Worm (Caenorhabditis elegans) whole organism, L1 larva: Measurements from ENCODE around the gene T05A8.11.
A peak's percentile ranks its signal among the peaks of the same experiment; 100 is the strongest.

Experiments
- alr-1 ChIP-seq: fragments of 200-800 bp; sonication (Bioruptor generic); optimal IDR thresholded peaks from 2 replicates; lab custom pipeline; 2018; ENCODE audit warnings: borderline replicate concordance, mild to moderate bottlenecking, missing genetic modification characterization, missing compliant biosample characterization
- blmp-1 ChIP-seq: fragments of 150-350 bp; optimal IDR thresholded peaks from 2 replicates; lab custom pipeline; 2014; ENCODE audit warnings: missing biosample characterization, missing genetic modification characterization
- ceh-8 ChIP-seq: fragments of 200-800 bp; sonication (Bioruptor generic); optimal IDR thresholded peaks from 2 replicates; lab custom pipeline; 2018; ENCODE audit warnings: mild to moderate bottlenecking, missing genetic modification characterization, moderate library complexity, missing compliant biosample characterization
- ceh-88 ChIP-seq: fragments of 200-800 bp; sonication (Bioruptor generic); IDR thresholded peaks from 2 replicates; pipeline ENCODE4 v1.3.6; 2022; ENCODE audit warnings: missing genetic modification characterization, missing compliant biosample characterization
- ces-1 ChIP-seq: fragments of 150-350 bp; optimal IDR thresholded peaks from 2 replicates; lab custom pipeline; 2014; ENCODE audit warnings: missing biosample characterization, missing genetic modification reagents, missing genetic modification characterization
- dsc-1 ChIP-seq: sonication (generic microtip); optimal IDR thresholded peaks from 2 replicates; lab custom pipeline; 2016; ENCODE audit warnings: mild to moderate bottlenecking, missing genetic modification characterization, missing compliant biosample characterization
- egl-13 ChIP-seq: sonication (generic microtip); optimal IDR thresholded peaks from 2 replicates; lab custom pipeline; 2016; ENCODE audit warnings: missing genotype, missing genetic modification reagents, missing genetic modification characterization, missing compliant biosample characterization
- egl-27 ChIP-seq, 2 experiments: fragments of 150-350 bp in 1 of 2; sonication (generic microtip); optimal IDR thresholded peaks; 3 replicates each; lab custom pipeline; 2017 to 2018; ENCODE audit warnings: missing biosample characterization in 2 of 2, missing genetic modification characterization in 2 of 2, missing genetic modification reagents in 2 of 2
- elt-2 ChIP-seq: sonication (generic microtip); optimal IDR thresholded peaks from 2 replicates; lab custom pipeline; 2016; ENCODE audit warnings: missing genetic modification characterization, mild to moderate bottlenecking, inconsistent platforms, missing compliant biosample characterization, missing genetic modification reagents
- ets-5 ChIP-seq: fragments of 200-800 bp; sonication (Bioruptor generic); IDR thresholded peaks from 2 replicates; pipeline ENCODE4 v1.3.6; 2022; ENCODE audit warnings: missing genetic modification characterization, missing compliant biosample characterization
- fkh-10 ChIP-seq: sonication (generic microtip); optimal IDR thresholded peaks from 2 replicates; lab custom pipeline; 2017; ENCODE audit warnings: missing biosample characterization, missing genetic modification reagents, missing genetic modification characterization
- fkh-4 ChIP-seq: sonication (generic microtip); optimal IDR thresholded peaks from 2 replicates; lab custom pipeline; 2016; ENCODE audit warnings: missing compliant biosample characterization, missing genetic modification characterization, borderline replicate concordance
- fkh-8 ChIP-seq: sonication (generic microtip); optimal IDR thresholded peaks from 2 replicates; lab custom pipeline; 2016; ENCODE audit warnings: mild to moderate bottlenecking, missing genetic modification characterization, missing compliant biosample characterization
- hlh-17 ChIP-seq: fragments of 200-800 bp; sonication (Bioruptor generic); optimal IDR thresholded peaks from 2 replicates; lab custom pipeline; 2018; ENCODE audit warnings: missing genetic modification characterization, mild to moderate bottlenecking, missing compliant biosample characterization, moderate library complexity, borderline replicate concordance
- hlh-4 ChIP-seq: sonication (generic microtip); optimal IDR thresholded peaks from 2 replicates; lab custom pipeline; 2016; ENCODE audit warnings: mild to moderate bottlenecking, missing genetic modification characterization, missing compliant biosample characterization
- hpl-2 ChIP-seq: fragments of 150-350 bp; optimal IDR thresholded peaks from 2 replicates; lab custom pipeline; 2014; ENCODE audit warnings: missing biosample characterization, missing genetic modification reagents, missing genetic modification characterization
- irx-1 ChIP-seq: sonication (generic microtip); optimal IDR thresholded peaks from 2 replicates; lab custom pipeline; 2016; ENCODE audit warnings: missing genetic modification characterization, missing compliant biosample characterization
- isw-1 ChIP-seq: fragments of 200-800 bp; sonication (Bioruptor generic); IDR thresholded peaks from 2 replicates; pipeline ENCODE4 v1.3.6; 2022; ENCODE audit warnings: missing genetic modification characterization, missing compliant biosample characterization
- lin-13 ChIP-seq: fragments of 150-350 bp; optimal IDR thresholded peaks from 2 replicates; lab custom pipeline; 2014; ENCODE audit warnings: missing biosample characterization, missing genetic modification reagents, missing genetic modification characterization
- lin-14 ChIP-seq: fragments of 200-800 bp; sonication (Bioruptor generic); optimal IDR thresholded peaks from 2 replicates; lab custom pipeline; 2018; ENCODE audit warnings: mild to moderate bottlenecking, missing genetic modification characterization, moderate library complexity, missing compliant biosample characterization
- lin-39 ChIP-seq: fragments of 150-350 bp; optimal IDR thresholded peaks from 2 replicates; lab custom pipeline; 2014; ENCODE audit warnings: missing biosample characterization, missing genetic modification reagents, missing genetic modification characterization
- lsy-2 ChIP-seq, 2 experiments: fragments of 150-350 bp; optimal IDR thresholded peaks; 2 replicates each; lab custom pipeline; 2014; ENCODE audit warnings: missing biosample characterization in 2 of 2, missing genetic modification characterization in 2 of 2
- mab-9 ChIP-seq: fragments of 200-800 bp; sonication (Bioruptor generic); IDR thresholded peaks from 2 replicates; pipeline ENCODE4 v1.3.6; 2022; ENCODE audit warnings: missing genetic modification reagents, missing genetic modification characterization, missing compliant biosample characterization
- mef-2 ChIP-seq: fragments of 150-350 bp; optimal IDR thresholded peaks from 2 replicates; lab custom pipeline; 2014; ENCODE audit warnings: missing biosample characterization, missing genetic modification characterization
- nhr-11 ChIP-seq: fragments of 150-350 bp; optimal IDR thresholded peaks from 2 replicates; lab custom pipeline; 2014; ENCODE audit warnings: missing biosample characterization, missing genetic modification characterization
- nhr-12 ChIP-seq: sonication (generic microtip); optimal IDR thresholded peaks from 2 replicates; lab custom pipeline; 2017; ENCODE audit warnings: missing biosample characterization, missing genetic modification characterization
- nhr-20 ChIP-seq: sonication (generic microtip); optimal IDR thresholded peaks from 2 replicates; lab custom pipeline; 2016; ENCODE audit warnings: mild to moderate bottlenecking, missing genetic modification characterization, missing compliant biosample characterization
- nhr-47 ChIP-seq: sonication (generic microtip); optimal IDR thresholded peaks from 2 replicates; lab custom pipeline; 2016; ENCODE audit warnings: mild to moderate bottlenecking, missing genetic modification characterization, moderate library complexity, missing compliant biosample characterization
- nhr-76 ChIP-seq: sonication (generic microtip); optimal IDR thresholded peaks from 2 replicates; lab custom pipeline; 2017; ENCODE audit warnings: missing biosample characterization, missing genetic modification characterization
- nhr-84 ChIP-seq: sonication (generic microtip); optimal IDR thresholded peaks from 2 replicates; lab custom pipeline; 2017; ENCODE audit warnings: missing biosample characterization, missing genetic modification characterization
- nhr-85 ChIP-seq: sonication (generic microtip); peaks from one replicate; lab custom pipeline; 2016; ENCODE audit warnings: missing genetic modification characterization, inconsistent platforms, missing compliant biosample characterization
- skn-1 ChIP-seq: fragments of 150-350 bp; optimal IDR thresholded peaks from 2 replicates; lab custom pipeline; 2014; ENCODE audit warnings: missing biosample characterization, missing genetic modification characterization
- snu-23 ChIP-seq: sonication (generic microtip); optimal IDR thresholded peaks from 2 replicates; lab custom pipeline; 2016; ENCODE audit warnings: missing genetic modification characterization, missing compliant biosample characterization
- sup-37 ChIP-seq: fragments of 200-800 bp; sonication (Bioruptor generic); optimal IDR thresholded peaks from 2 replicates; lab custom pipeline; 2018; ENCODE audit warnings: mild to moderate bottlenecking, missing genetic modification characterization, missing compliant biosample characterization
- swsn-7 ChIP-seq: sonication (generic microtip); optimal IDR thresholded peaks from 2 replicates; lab custom pipeline; 2016; ENCODE audit warnings: missing genetic modification characterization, missing compliant biosample characterization
- unc-30 ChIP-seq: sonication (generic microtip); optimal IDR thresholded peaks from 2 replicates; lab custom pipeline; 2017; ENCODE audit warnings: missing biosample characterization, missing genetic modification characterization
- vab-15 ChIP-seq: sonication (generic microtip); optimal IDR thresholded peaks from 2 replicates; lab custom pipeline; 2017; ENCODE audit warnings: missing genotype, mild to moderate bottlenecking, missing genetic modification characterization, missing compliant biosample characterization
- ztf-11 ChIP-seq, 2 experiments: sonication (generic microtip); optimal IDR thresholded peaks; 2 replicates each; lab custom pipeline; 2016 to 2017; ENCODE audit warnings: missing genetic modification characterization in 2 of 2, missing biosample characterization in 1 of 2, missing compliant biosample characterization in 1 of 2

The T05A8.11 gene

DNA sequence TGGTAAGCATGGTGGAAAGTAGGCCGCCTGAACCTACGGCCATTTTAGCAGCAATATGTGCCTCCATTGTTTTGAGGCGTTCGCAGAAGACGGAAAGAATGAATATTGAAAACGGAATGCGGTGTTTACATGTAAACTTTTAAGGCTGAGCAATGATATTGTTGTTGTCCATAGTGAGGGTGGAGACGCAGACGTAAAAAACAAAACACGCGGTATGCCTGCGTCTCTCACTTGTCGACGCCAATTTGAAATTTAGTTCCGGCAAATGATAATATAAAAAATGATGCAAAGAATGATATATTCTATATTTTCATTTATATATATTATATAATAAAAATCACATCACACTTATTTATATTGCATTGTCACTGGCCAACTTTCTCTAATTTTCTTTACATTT is 17.6 kb downstream of the T05A8.11 start, which contains the start of gene Y47G7B.2 (continued):
- TF ChIP-seq nhr-12 (tag; lab: Kevin White, UChicago) (no peak), nhr-11 (tag; lab: Kevin White, UChicago) (no peak), lin-13 (GFP tag; lab: Kevin White, UChicago) (no peak)
- TF ChIP-seq, all 84 proteins: peak for 9

DNA sequence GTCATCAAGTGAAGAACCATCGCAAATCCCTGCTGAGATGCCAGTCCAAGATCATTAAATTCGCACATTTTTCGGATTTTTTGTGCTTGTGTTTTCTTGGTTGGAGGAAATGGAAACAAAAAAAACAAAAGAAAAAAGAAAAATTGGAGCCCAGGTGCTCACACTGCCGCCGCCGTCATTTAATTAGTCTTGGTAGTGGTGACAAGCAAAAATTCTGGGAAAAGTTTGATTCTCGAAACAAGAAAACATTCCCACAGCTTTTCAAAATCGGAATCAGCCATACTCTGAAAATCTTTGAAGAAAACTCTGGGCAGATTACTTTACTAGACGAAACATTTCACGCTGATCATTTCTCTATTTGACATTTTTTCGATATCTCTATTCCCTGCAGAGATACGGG is 20.3 kb downstream of the T05A8.11 start, which contains the start of gene srh-128:
srh-128 (minus strand) TSS at position 101 of the 400 bp plus-strand sequence.
- TF ChIP-seq sup-37 (GFP tag; lab: Kevin White, UChicago), result no peak
- no peak for TF ChIP-seq alr-1
- no peak for TF ChIP-seq skn-1
- TF ChIP-seq ets-5 (GFP tag; lab: Robert Waterston, UW), result no peak
- TF ChIP-seq hlh-17, result no peak
- TF ChIP-seq hpl-2 (GFP tag; lab: Kevin White, UChicago), result no peak
- no peak for TF ChIP-seq nhr-12 (tag; lab: Kevin White, UChicago)
- no peak for TF ChIP-seq isw-1 (GFP tag; lab: Robert Waterston, UW)
- no peak for TF ChIP-seq mab-9
- TF ChIP-seq snu-23 (GFP tag; lab: Kevin White, UChicago), result no peak
- no peak for TF ChIP-seq ceh-88 (GFP tag; lab: Robert Waterston, UW)
- no peak for TF ChIP-seq mef-2 (tag; lab: Kevin White, UChicago)
- no peak for TF ChIP-seq ceh-8 (GFP tag; lab: Kevin White, UChicago)
- no peak for TF ChIP-seq egl-27 (tag; optimal IDR thresholded peaks at IDR 0.05; lab: Kevin White, UChicago)
- TF ChIP-seq ces-1 (GFP tag; lab: Kevin White, UChicago), result no peak

DNA sequence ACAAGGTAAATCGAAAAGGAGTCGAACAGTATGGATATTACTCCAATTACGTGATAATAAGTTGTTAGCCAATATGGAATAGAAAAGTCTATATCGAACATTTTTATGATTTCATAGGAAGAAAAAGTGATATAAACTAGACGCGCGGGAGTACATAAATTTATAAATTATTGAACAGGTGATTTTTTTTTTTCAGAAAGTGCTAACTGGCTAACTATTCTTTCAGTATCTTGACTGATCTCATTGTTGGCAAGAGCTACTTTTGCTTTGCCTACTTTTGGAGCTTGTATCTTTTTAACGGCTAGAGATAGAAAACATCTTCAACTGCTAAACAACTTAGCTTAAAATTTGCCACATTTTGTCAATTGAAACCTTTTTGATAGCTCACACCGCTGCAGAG is 22.7 kb downstream of the T05A8.11 start, which contains the start of gene sri-60:
sri-60 (minus strand) TSS at position 101 of the 400 bp plus-strand sequence.
- no peak for TF ChIP-seq egl-13
- no peak for TF ChIP-seq lsy-2 (tag; optimal IDR thresholded peaks at IDR 0.05; lab: Kevin White, UChicago)
- no peak for TF ChIP-seq fkh-10 (GFP tag; lab: Kevin White, UChicago)

DNA sequence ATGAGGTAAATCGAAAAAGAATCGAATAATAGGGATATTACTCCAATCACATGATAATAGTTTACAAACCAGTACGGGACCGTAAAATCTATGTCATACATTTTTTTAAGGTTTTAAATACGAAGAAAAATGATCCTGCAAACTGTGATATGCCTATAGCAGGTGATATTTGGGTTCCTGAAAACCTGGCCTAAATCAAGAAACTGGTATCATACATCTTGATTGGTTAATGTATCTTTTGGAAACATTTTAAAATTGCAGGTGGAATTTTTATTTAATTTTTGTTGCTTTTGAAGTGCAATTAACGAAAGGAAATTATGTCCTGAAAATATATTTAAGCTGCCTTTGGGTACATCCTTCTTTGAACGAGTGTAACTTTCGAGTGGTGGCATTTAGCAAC is 25.2 kb downstream of the T05A8.11 start, which contains the start of gene sri-61:
sri-61 (minus strand) TSS at position 101 of the 400 bp plus-strand sequence.
- TF ChIP-seq swsn-7, result no peak
- TF ChIP-seq blmp-1, result no peak
- TF ChIP-seq ces-1 (GFP tag; lab: Kevin White, UChicago), result no peak
- no peak for TF ChIP-seq vab-15 (tag; lab: Kevin White, UChicago)
- no peak for TF ChIP-seq alr-1
- TF ChIP-seq hlh-4, result peak; percentile 77
- TF ChIP-seq fkh-4 (tag; lab: Kevin White, UChicago), result no peak
- no peak for TF ChIP-seq hpl-2 (GFP tag; lab: Kevin White, UChicago)
- no peak for TF ChIP-seq nhr-11 (tag; lab: Kevin White, UChicago)

DNA sequence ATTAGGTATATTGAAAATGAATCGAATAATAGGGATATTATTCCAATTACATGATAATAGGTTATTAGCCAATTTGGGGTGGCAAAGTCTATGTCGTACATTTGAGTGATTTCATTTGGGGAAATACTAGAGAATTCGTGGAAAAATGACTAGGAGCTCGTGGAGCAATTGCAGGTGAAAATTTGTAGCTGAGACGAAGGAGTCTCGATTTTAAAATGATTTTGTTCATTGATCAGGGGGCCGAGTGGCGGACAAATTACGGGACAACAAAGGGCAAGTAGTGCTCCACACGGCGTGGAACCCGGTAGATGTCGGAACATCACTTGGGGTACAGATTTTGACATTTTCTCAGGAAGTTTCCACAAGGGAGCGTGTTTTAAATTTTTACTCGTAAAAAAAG is 27.1 kb downstream of the T05A8.11 start, which contains the start of gene sri-62:
sri-62 (minus strand) TSS at position 101 of the 400 bp plus-strand sequence.
- TF ChIP-seq lin-14 (GFP tag; lab: Kevin White, UChicago) (no peak), fkh-4 (tag; lab: Kevin White, UChicago) (no peak), lin-39 (tag; lab: Kevin White, UChicago) (no peak), elt-2 (no peak), unc-30 (tag; lab: Kevin White, UChicago) (no peak), irx-1 (tag; lab: Kevin White, UChicago) (no peak), egl-27 (tag; optimal IDR thresholded peaks at IDR 0.05; lab: Kevin White, UChicago) (no peak), dsc-1 (tag; lab: Kevin White, UChicago) (no peak), fkh-8 (tag; lab: Kevin White, UChicago) (no peak), nhr-47 (no peak), nhr-85 (no peak), nhr-84 (tag; lab: Kevin White, UChicago) (no peak), lsy-2 (tag; optimal IDR thresholded peaks at IDR 0.05; lab: Kevin White, UChicago) (no peak), fkh-10 (GFP tag; lab: Kevin White, UChicago) (no peak), ztf-11 (tag; optimal IDR thresholded peaks at IDR 0.05; lab: Kevin White, UChicago) (no peak), nhr-76 (tag; lab: Kevin White, UChicago) (no peak), nhr-20 (tag; lab: Kevin White, UChicago) (no peak)
